Worm (Caenorhabditis elegans) whole organism, mixed stage, embryonic: ENCODE data around the gene unc-26.

Source experiments
- lsy-2 ChIP-seq: fragments of 150-350 bp; optimal IDR thresholded peaks from 2 replicates; lab custom pipeline; 2014; ENCODE audit warnings: missing biosample characterization, missing genetic modification characterization
- mls-2 ChIP-seq: sonication (generic microtip); optimal IDR thresholded peaks from 2 replicates; lab custom pipeline; 2016; ENCODE audit warnings: mild to moderate bottlenecking, missing genetic modification characterization, moderate library complexity, missing compliant biosample characterization
- nhr-28 ChIP-seq: fragments of 150-350 bp; optimal IDR thresholded peaks from 2 replicates; lab custom pipeline; 2014; ENCODE audit warnings: missing biosample characterization, missing genetic modification characterization
- snpc-4 ChIP-seq: fragments of 150-350 bp; optimal IDR thresholded peaks from 2 replicates; lab custom pipeline; 2014; ENCODE audit warnings: missing biosample characterization, missing genetic modification characterization
- tbx-8 ChIP-seq: fragments of 200-800 bp; sonication (Bioruptor generic); optimal IDR thresholded peaks from 2 replicates; lab custom pipeline; 2018; ENCODE audit warnings: mild to moderate bottlenecking, missing genetic modification characterization, moderate library complexity, missing compliant biosample characterization
- unc-62 ChIP-seq: fragments of 150-350 bp; optimal IDR thresholded peaks from 2 replicates; lab custom pipeline; 2014; ENCODE audit warnings: missing biosample characterization, missing genetic modification reagents, missing genetic modification characterization

ce11 chrIV:13238943-13239861, 33.1 kb downstream of the unc-26 start, which contains the start of gene tag-115:
- no peak for TF ChIP-seq lsy-2 (tag; lab: Kevin White, UChicago)
- no peak for TF ChIP-seq unc-62
- TF ChIP-seq mls-2 (tag; lab: Kevin White, UChicago) = no peak
- TF ChIP-seq tbx-8 (GFP tag; lab: Kevin White, UChicago) = no peak
- no peak for TF ChIP-seq snpc-4 (tag; lab: Kevin White, UChicago)
- TF ChIP-seq nhr-28 (tag; lab: Kevin White, UChicago) = no peak
